Worm (Caenorhabditis elegans) whole organism, L1 larva: ENCODE data around the gene C09G1.2.

ENCODE experiments used
- C34B4.2 ChIP-seq: sonication (generic microtip); optimal IDR thresholded peaks from 2 replicates; lab custom pipeline; 2017; ENCODE audit warnings: mild to moderate bottlenecking, missing genetic modification characterization, missing compliant biosample characterization
- F16B12.6 ChIP-seq: fragments of 150-350 bp; optimal IDR thresholded peaks from 2 replicates; lab custom pipeline; 2014; ENCODE audit warnings: missing biosample characterization, missing genetic modification characterization
- aha-1 ChIP-seq: fragments of 150-350 bp; optimal IDR thresholded peaks from 2 replicates; lab custom pipeline; 2014; ENCODE audit warnings: missing biosample characterization, missing genetic modification characterization
- aly-2 ChIP-seq: fragments of 150-350 bp; optimal IDR thresholded peaks from 2 replicates; lab custom pipeline; 2014; ENCODE audit warnings: missing biosample characterization, missing genetic modification characterization
- ceh-8 ChIP-seq: fragments of 200-800 bp; sonication (Bioruptor generic); optimal IDR thresholded peaks from 2 replicates; lab custom pipeline; 2018; ENCODE audit warnings: mild to moderate bottlenecking, missing genetic modification characterization, moderate library complexity, missing compliant biosample characterization
- ceh-88 ChIP-seq: fragments of 200-800 bp; sonication (Bioruptor generic); IDR thresholded peaks from 2 replicates; pipeline ENCODE4 v1.3.6; 2022; ENCODE audit warnings: missing genetic modification characterization, missing compliant biosample characterization
- ceh-90 ChIP-seq: sonication (generic microtip); optimal IDR thresholded peaks from 2 replicates; lab custom pipeline; 2016; ENCODE audit warnings: missing genetic modification characterization, missing compliant biosample characterization
- dsc-1 ChIP-seq: sonication (generic microtip); optimal IDR thresholded peaks from 2 replicates; lab custom pipeline; 2016; ENCODE audit warnings: mild to moderate bottlenecking, missing genetic modification characterization, missing compliant biosample characterization
- efl-1 ChIP-seq, 4 experiments: fragments of 150-350 bp; optimal IDR thresholded peaks in 3 of 4; peaks in 1 of 4; 1 replicate in 1 of 4; 2 replicates in 3 of 4; lab custom pipeline; 2014; ENCODE audit warnings: missing biosample characterization in 2 of 4, missing genetic modification characterization in 2 of 4, missing genetic modification reagents in 2 of 4
- egl-13 ChIP-seq: sonication (generic microtip); optimal IDR thresholded peaks from 2 replicates; lab custom pipeline; 2016; ENCODE audit warnings: missing genotype, missing genetic modification reagents, missing genetic modification characterization, missing compliant biosample characterization
- egl-27 ChIP-seq, 2 experiments: fragments of 150-350 bp in 1 of 2; sonication (generic microtip); optimal IDR thresholded peaks; 3 replicates each; lab custom pipeline; 2017 to 2018; ENCODE audit warnings: missing biosample characterization in 2 of 2, missing genetic modification characterization in 2 of 2, missing genetic modification reagents in 2 of 2
- elt-2 ChIP-seq: sonication (generic microtip); optimal IDR thresholded peaks from 2 replicates; lab custom pipeline; 2016; ENCODE audit warnings: missing genetic modification characterization, mild to moderate bottlenecking, inconsistent platforms, missing compliant biosample characterization, missing genetic modification reagents
- elt-3 ChIP-seq, 6 experiments: fragments of 150-350 bp in 1 of 6; sonication (generic microtip); optimal IDR thresholded peaks; 2 replicates each; lab custom pipeline; 2017 to 2018; ENCODE audit warnings: missing biosample characterization in 6 of 6, missing genetic modification characterization in 6 of 6, inconsistent platforms in 1 of 6
- fkh-4 ChIP-seq: sonication (generic microtip); optimal IDR thresholded peaks from 2 replicates; lab custom pipeline; 2016; ENCODE audit warnings: missing compliant biosample characterization, missing genetic modification characterization, borderline replicate concordance
- grh-1 ChIP-seq: fragments of 200-800 bp; sonication (Bioruptor generic); IDR thresholded peaks from 2 replicates; pipeline ENCODE4 v1.3.6; 2022; ENCODE audit warnings: missing genetic modification reagents, missing genetic modification characterization, missing compliant biosample characterization
- hlh-17 ChIP-seq: fragments of 200-800 bp; sonication (Bioruptor generic); optimal IDR thresholded peaks from 2 replicates; lab custom pipeline; 2018; ENCODE audit warnings: missing genetic modification characterization, mild to moderate bottlenecking, missing compliant biosample characterization, moderate library complexity, borderline replicate concordance
- hlh-4 ChIP-seq: sonication (generic microtip); optimal IDR thresholded peaks from 2 replicates; lab custom pipeline; 2016; ENCODE audit warnings: mild to moderate bottlenecking, missing genetic modification characterization, missing compliant biosample characterization
- hpl-2 ChIP-seq: fragments of 150-350 bp; optimal IDR thresholded peaks from 2 replicates; lab custom pipeline; 2014; ENCODE audit warnings: missing biosample characterization, missing genetic modification reagents, missing genetic modification characterization
- jun-1 ChIP-seq: fragments of 150-350 bp; optimal IDR thresholded peaks from 2 replicates; lab custom pipeline; 2014; ENCODE audit warnings: missing biosample characterization, missing genetic modification reagents, missing genetic modification characterization
- lin-13 ChIP-seq: fragments of 150-350 bp; optimal IDR thresholded peaks from 2 replicates; lab custom pipeline; 2014; ENCODE audit warnings: missing biosample characterization, missing genetic modification reagents, missing genetic modification characterization
- lin-14 ChIP-seq: fragments of 200-800 bp; sonication (Bioruptor generic); optimal IDR thresholded peaks from 2 replicates; lab custom pipeline; 2018; ENCODE audit warnings: mild to moderate bottlenecking, missing genetic modification characterization, moderate library complexity, missing compliant biosample characterization
- lin-35 ChIP-seq, 2 experiments: fragments of 150-350 bp; optimal IDR thresholded peaks; 2 replicates each; lab custom pipeline; 2014; ENCODE audit warnings: missing biosample characterization in 2 of 2, missing genetic modification characterization in 2 of 2, missing genetic modification reagents in 2 of 2
- lin-39 ChIP-seq: fragments of 150-350 bp; optimal IDR thresholded peaks from 2 replicates; lab custom pipeline; 2014; ENCODE audit warnings: missing biosample characterization, missing genetic modification reagents, missing genetic modification characterization
- lir-3 ChIP-seq: sonication (generic microtip); optimal IDR thresholded peaks from 2 replicates; lab custom pipeline; 2016; ENCODE audit warnings: mild to moderate bottlenecking, missing genetic modification characterization, moderate library complexity, missing compliant biosample characterization; ENCODE audit not compliant: poor library complexity
- mdl-1 ChIP-seq, 2 experiments: fragments of 150-350 bp; optimal IDR thresholded peaks; 2 replicates each; lab custom pipeline; 2014 to 2017; ENCODE audit warnings: missing biosample characterization in 2 of 2, missing genetic modification characterization in 2 of 2, inconsistent platforms in 1 of 2
- mep-1 ChIP-seq: fragments of 150-350 bp; optimal IDR thresholded peaks from 2 replicates; lab custom pipeline; 2014; ENCODE audit warnings: missing biosample characterization, missing genetic modification characterization
- nhr-11 ChIP-seq: fragments of 150-350 bp; optimal IDR thresholded peaks from 2 replicates; lab custom pipeline; 2014; ENCODE audit warnings: missing biosample characterization, missing genetic modification characterization
- nhr-12 ChIP-seq: sonication (generic microtip); optimal IDR thresholded peaks from 2 replicates; lab custom pipeline; 2017; ENCODE audit warnings: missing biosample characterization, missing genetic modification characterization
- nhr-20 ChIP-seq: sonication (generic microtip); optimal IDR thresholded peaks from 2 replicates; lab custom pipeline; 2016; ENCODE audit warnings: mild to moderate bottlenecking, missing genetic modification characterization, missing compliant biosample characterization
- nhr-237 ChIP-seq: fragments of 150-350 bp; optimal IDR thresholded peaks from 2 replicates; lab custom pipeline; 2014; ENCODE audit warnings: missing biosample characterization, missing genetic modification characterization
- nhr-28 ChIP-seq: fragments of 150-350 bp; optimal IDR thresholded peaks from 2 replicates; lab custom pipeline; 2014; ENCODE audit warnings: missing biosample characterization, missing genetic modification characterization
- nhr-76 ChIP-seq: sonication (generic microtip); optimal IDR thresholded peaks from 2 replicates; lab custom pipeline; 2017; ENCODE audit warnings: missing biosample characterization, missing genetic modification characterization
- nhr-77 ChIP-seq: fragments of 150-350 bp; optimal IDR thresholded peaks from 2 replicates; lab custom pipeline; 2014; ENCODE audit warnings: missing biosample characterization, missing genetic modification characterization
- nhr-84 ChIP-seq: sonication (generic microtip); optimal IDR thresholded peaks from 2 replicates; lab custom pipeline; 2017; ENCODE audit warnings: missing biosample characterization, missing genetic modification characterization
- nhr-85 ChIP-seq: sonication (generic microtip); peaks from one replicate; lab custom pipeline; 2016; ENCODE audit warnings: missing genetic modification characterization, inconsistent platforms, missing compliant biosample characterization
- pag-3 ChIP-seq: sonication (generic microtip); optimal IDR thresholded peaks from 2 replicates; lab custom pipeline; 2017; ENCODE audit warnings: missing genetic modification characterization, mild to moderate bottlenecking, missing compliant biosample characterization, antibody characterized with exemption, borderline replicate concordance; ENCODE audit not compliant: insufficient read depth
- pax-3 ChIP-seq: fragments of 200-800 bp; sonication (Bioruptor generic); optimal IDR thresholded peaks from 2 replicates; lab custom pipeline; 2018; ENCODE audit warnings: mild to moderate bottlenecking, missing genetic modification characterization, moderate library complexity, missing compliant biosample characterization
- pqm-1 ChIP-seq: sonication (generic microtip); optimal IDR thresholded peaks from 3 replicates; lab custom pipeline; 2017; ENCODE audit warnings: missing biosample characterization, missing genetic modification characterization
- skn-1 ChIP-seq: fragments of 150-350 bp; optimal IDR thresholded peaks from 2 replicates; lab custom pipeline; 2014; ENCODE audit warnings: missing biosample characterization, missing genetic modification characterization
- sptf-1 ChIP-seq: fragments of 150-350 bp; optimal IDR thresholded peaks from 2 replicates; lab custom pipeline; 2014; ENCODE audit warnings: missing biosample characterization, missing genetic modification characterization
- tbx-2 ChIP-seq: sonication (generic microtip); optimal IDR thresholded peaks from 2 replicates; lab custom pipeline; 2016; ENCODE audit warnings: missing genetic modification characterization, missing compliant biosample characterization
- tlp-1 ChIP-seq: fragments of 150-350 bp; optimal IDR thresholded peaks from 2 replicates; lab custom pipeline; 2014; ENCODE audit warnings: missing biosample characterization, missing genetic modification characterization
- unc-130 ChIP-seq: fragments of 150-350 bp; optimal IDR thresholded peaks from 2 replicates; lab custom pipeline; 2017; ENCODE audit warnings: missing biosample characterization, missing genetic modification characterization, inconsistent platforms
- unc-62 ChIP-seq: fragments of 150-350 bp; optimal IDR thresholded peaks from 2 replicates; lab custom pipeline; 2014; ENCODE audit warnings: missing biosample characterization, missing genetic modification reagents, missing genetic modification characterization
- xbp-1 ChIP-seq: sonication (generic microtip); optimal IDR thresholded peaks from 2 replicates; lab custom pipeline; 2016; ENCODE audit warnings: missing genetic modification characterization, missing compliant biosample characterization
- ztf-11 ChIP-seq, 2 experiments: sonication (generic microtip); optimal IDR thresholded peaks; 2 replicates each; lab custom pipeline; 2016 to 2017; ENCODE audit warnings: missing genetic modification characterization in 2 of 2, missing biosample characterization in 1 of 2, missing compliant biosample characterization in 1 of 2
- ztf-4 ChIP-seq: fragments of 150-350 bp; optimal IDR thresholded peaks from 2 replicates; lab custom pipeline; 2014; ENCODE audit warnings: missing biosample characterization, missing genetic modification characterization

Gene C09G1.2

DNA sequence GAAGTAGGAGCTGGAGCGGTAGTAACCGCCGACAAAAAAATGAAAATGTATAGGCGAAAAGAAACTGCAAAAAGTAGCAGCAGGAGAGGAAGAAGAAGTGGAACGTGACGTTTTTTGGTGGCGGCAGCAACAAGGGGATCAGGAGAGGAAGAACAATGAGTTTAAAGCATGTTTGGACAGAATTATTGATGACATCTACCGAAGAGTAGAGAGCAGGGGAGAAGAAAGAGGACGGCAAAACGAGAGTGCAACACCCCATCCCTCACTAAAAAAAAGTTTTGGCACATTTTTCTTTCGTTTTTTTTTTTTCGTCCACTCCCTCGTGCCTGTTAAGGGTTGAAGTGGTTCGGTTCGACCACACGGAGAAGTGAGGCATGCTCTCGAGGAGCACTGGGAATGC lies 11.4 kb upstream of the C09G1.2 start:
- no peak for TF ChIP-seq pax-3 (tag; lab: Kevin White, UChicago)
- peak; percentile 55 for TF ChIP-seq lin-14 (GFP tag; lab: Kevin White, UChicago)

DNA sequence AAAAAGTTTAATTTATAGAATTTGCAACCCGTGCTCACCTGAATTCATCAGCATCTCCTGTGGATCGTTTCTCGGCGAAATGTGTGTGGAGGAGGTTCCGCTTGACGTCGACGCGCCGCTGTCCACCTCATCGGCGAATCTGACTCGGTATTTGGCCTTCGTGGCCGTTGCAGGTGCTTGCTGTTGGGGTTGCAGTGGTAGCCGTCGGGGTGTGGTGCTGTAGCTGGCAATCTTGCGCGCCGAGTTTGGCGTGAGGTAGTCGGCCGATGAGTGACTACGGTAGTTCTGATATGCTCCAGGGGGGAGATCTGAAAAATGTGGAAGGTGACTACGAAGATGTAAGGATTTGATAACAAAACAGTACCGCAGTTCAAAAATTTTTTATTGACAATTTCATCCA lies 10.3 kb upstream of the C09G1.2 start:
- TF ChIP-seq ztf-11 (tag; optimal IDR thresholded peaks at IDR 0.05; lab: Kevin White, UChicago) (no peak), pax-3 (tag; lab: Kevin White, UChicago) (no peak)

DNA sequence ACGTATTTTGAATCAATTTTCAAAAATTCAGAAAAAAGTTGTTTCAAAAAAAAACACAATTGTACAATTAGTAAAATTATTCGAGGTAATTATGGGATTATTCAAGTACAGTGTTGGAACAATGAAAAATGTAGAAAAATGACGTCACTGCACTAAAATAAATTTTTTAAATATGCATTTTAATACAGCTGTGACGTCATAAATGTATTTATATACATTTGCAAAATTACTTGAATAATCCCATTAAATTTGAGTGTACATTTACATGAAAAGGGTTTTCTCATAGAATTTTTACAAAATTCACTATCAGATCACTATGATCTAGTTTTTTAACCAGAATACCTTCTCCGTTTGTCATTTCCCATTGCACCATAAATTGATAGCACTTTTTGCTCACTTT lies 6.0 kb upstream of the C09G1.2 start:
- no peak for TF ChIP-seq nhr-12
- TF ChIP-seq, all 84 proteins: peak for 0

DNA sequence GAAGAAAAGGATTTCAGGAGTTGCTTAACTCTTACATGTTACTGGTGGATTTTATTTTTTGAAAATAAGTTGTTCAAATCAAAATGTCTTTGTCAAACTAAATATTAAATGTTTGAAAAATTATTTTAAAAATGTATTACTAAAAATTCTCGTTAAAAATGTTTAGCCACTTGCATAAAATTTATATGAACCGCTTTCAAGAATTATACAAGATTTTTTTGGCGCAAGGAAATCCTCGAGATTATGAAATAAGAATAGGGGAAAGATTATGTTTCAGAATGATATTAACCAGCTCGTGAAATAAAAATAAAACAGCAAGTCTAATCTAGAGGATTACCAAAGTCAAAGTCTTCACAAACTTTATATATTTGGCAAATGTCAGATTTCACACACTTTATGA lies 758 bp upstream of the C09G1.2 start:
- TF ChIP-seq nhr-84 (tag; lab: Kevin White, UChicago), result no peak
- TF ChIP-seq nhr-20, result peak; percentile 23
- no peak for TF ChIP-seq lir-3 (tag; lab: Kevin White, UChicago)
- no peak for TF ChIP-seq unc-62 (GFP tag; lab: Kevin White, UChicago)
- 0 out of 2 replicates have a peak, but pooled peaks have one; percentile 12 for TF ChIP-seq ceh-88 (GFP tag; lab: Robert Waterston, UW)
- no peak for TF ChIP-seq xbp-1 (tag; lab: Kevin White, UChicago)
- TF ChIP-seq tlp-1 (tag; lab: Kevin White, UChicago), result no peak
- peak; percentile 5 for TF ChIP-seq nhr-237
- TF ChIP-seq ztf-4 (tag; lab: Kevin White, UChicago), result no peak
- TF ChIP-seq ceh-90 (tag; lab: Kevin White, UChicago), result no peak
- no peak for TF ChIP-seq egl-13 (tag; lab: Kevin White, UChicago)
- no peak for TF ChIP-seq hlh-4
- peak in 1 of 2 experiments; percentile 7 for TF ChIP-seq efl-1 (optimal IDR thresholded peaks at IDR 0.05; lab: Kevin White, UChicago)
- peak in 1 of 2 experiments; percentile 63 for TF ChIP-seq efl-1 (GFP tag; optimal IDR thresholded peaks at IDR 0.05 in 1 of 2; lab: Kevin White, UChicago)
- no peak for TF ChIP-seq elt-3 (tag; optimal IDR thresholded peaks at IDR 0.05; lab: Kevin White, UChicago)
- TF ChIP-seq C34B4.2 (tag; lab: Kevin White, UChicago), result no peak
- no peak for TF ChIP-seq nhr-12
- no peak for TF ChIP-seq mep-1 (tag; lab: Kevin White, UChicago)
- no peak for TF ChIP-seq ceh-8 (GFP tag; lab: Kevin White, UChicago)
- TF ChIP-seq nhr-28 (tag; lab: Kevin White, UChicago), result no peak
- no peak for TF ChIP-seq mdl-1 (tag; optimal IDR thresholded peaks at IDR 0.05; lab: Kevin White, UChicago)
- no peak for TF ChIP-seq fkh-4 (tag; lab: Kevin White, UChicago)
- TF ChIP-seq lin-35 (GFP tag; optimal IDR thresholded peaks at IDR 0.05; lab: Kevin White, UChicago), result peak in 1 of 2 experiments; percentile 23
- TF ChIP-seq skn-1 (tag; lab: Kevin White, UChicago), result peak; percentile 60
- no peak for TF ChIP-seq lin-39 (tag; lab: Kevin White, UChicago)
- TF ChIP-seq grh-1 (GFP tag; lab: Robert Waterston, UW), result no peak
- no peak for TF ChIP-seq nhr-76 (tag; lab: Kevin White, UChicago)
- TF ChIP-seq tbx-2, result no peak
- TF ChIP-seq egl-27 (tag; optimal IDR thresholded peaks at IDR 0.05; lab: Kevin White, UChicago), result no peak
- TF ChIP-seq dsc-1 (tag; lab: Kevin White, UChicago), result peak; percentile 82
- TF ChIP-seq sptf-1 (tag; lab: Kevin White, UChicago), result no peak
- TF ChIP-seq lin-13 (GFP tag; lab: Kevin White, UChicago), result no peak
- no peak for TF ChIP-seq pqm-1 (tag; lab: Kevin White, UChicago)
- no peak for TF ChIP-seq nhr-77 (tag; lab: Kevin White, UChicago)
- TF ChIP-seq unc-130 (tag; lab: Kevin White, UChicago), result no peak
- TF ChIP-seq F16B12.6 (tag; lab: Kevin White, UChicago), result no peak
- peak; percentile 52 for TF ChIP-seq jun-1 (tag; lab: Kevin White, UChicago)
- peak; percentile 40 for TF ChIP-seq nhr-85 (tag; lab: Kevin White, UChicago)
- TF ChIP-seq aly-2 (tag; lab: Kevin White, UChicago), result no peak
- TF ChIP-seq hlh-17 (GFP tag; lab: Kevin White, UChicago), result no peak
- TF ChIP-seq elt-2 (tag; lab: Kevin White, UChicago), result no peak
- no peak for TF ChIP-seq hpl-2 (GFP tag; lab: Kevin White, UChicago)
- peak; percentile 70 for TF ChIP-seq nhr-11 (tag; lab: Kevin White, UChicago)
- no peak for TF ChIP-seq aha-1 (tag; lab: Kevin White, UChicago)
- no peak for TF ChIP-seq pag-3 (tag; lab: Kevin White, UChicago)
